Worm (Caenorhabditis elegans) whole organism, L4 larva: Measurements from ENCODE around the gene K09F5.4.
A peak's percentile ranks its signal among the peaks of the same experiment; 100 is the strongest.

ENCODE experiments used
- F26F4.8 ChIP-seq: fragments of 200-800 bp; sonication (Bioruptor generic); conservative IDR thresholded peaks from 2 replicates; pipeline ENCODE4 v1.3.6; 2022; ENCODE audit warnings: missing genetic modification characterization, missing compliant biosample characterization
- ceh-28 ChIP-seq: fragments of 150-350 bp; optimal IDR thresholded peaks from 2 replicates; lab custom pipeline; 2014; ENCODE audit warnings: missing biosample characterization, missing genetic modification reagents, missing genetic modification characterization
- hif-1 ChIP-seq, 2 experiments: sonication (generic microtip); optimal IDR thresholded peaks; 2 replicates each; lab custom pipeline; 2016 to 2017; ENCODE audit warnings: missing compliant biosample characterization in 2 of 2, missing genetic modification characterization in 2 of 2, missing genetic modification reagents in 2 of 2, missing genotype in 2 of 2, mild to moderate bottlenecking in 1 of 2
- hmg-1.1 ChIP-seq: fragments of 200-800 bp; sonication (Bioruptor generic); IDR thresholded peaks from 2 replicates; pipeline ENCODE4 v1.3.6; 2022; ENCODE audit warnings: missing genetic modification reagents, missing genetic modification characterization, missing compliant biosample characterization
- lin-39 ChIP-seq: fragments of 150-350 bp; optimal IDR thresholded peaks from 2 replicates; lab custom pipeline; 2014; ENCODE audit warnings: missing biosample characterization, missing genetic modification reagents, missing genetic modification characterization
- lsy-2 ChIP-seq, 2 experiments: fragments of 150-350 bp in 1 of 2; sonication (generic microtip) in 1 of 2; optimal IDR thresholded peaks; 2 replicates each; lab custom pipeline; 2014 to 2017; ENCODE audit warnings: missing biosample characterization in 2 of 2, missing genetic modification characterization in 2 of 2
- madf-5 ChIP-seq, 2 experiments: fragments of 200-800 bp; sonication (Bioruptor generic); IDR thresholded peaks; 2 replicates each; pipeline ENCODE4 v1.3.6; 2022; ENCODE audit warnings: missing compliant biosample characterization in 2 of 2, missing genetic modification characterization in 2 of 2
- nhr-11 ChIP-seq: fragments of 150-350 bp; optimal IDR thresholded peaks from 2 replicates; lab custom pipeline; 2014; ENCODE audit warnings: missing biosample characterization, missing genetic modification characterization
- nhr-6 ChIP-seq: fragments of 150-350 bp; optimal IDR thresholded peaks from 2 replicates; lab custom pipeline; 2014; ENCODE audit warnings: missing biosample characterization, missing genetic modification characterization
- nhr-76 ChIP-seq: fragments of 150-350 bp; optimal IDR thresholded peaks from 2 replicates; lab custom pipeline; 2014; ENCODE audit warnings: missing biosample characterization, missing genetic modification characterization
- pha-4 ChIP-seq, 2 experiments: fragments of 150-350 bp in 1 of 2; fragments of 200-800 bp in 1 of 2; sonication (Bioruptor generic) in 1 of 2; IDR thresholded peaks in 1 of 2; optimal IDR thresholded peaks in 1 of 2; 2 replicates each; pipeline versions ENCODE4 v1.3.6 to Lab custom; 2014 to 2022; ENCODE audit warnings: missing genetic modification characterization in 2 of 2, missing genetic modification reagents in 2 of 2, missing biosample characterization in 1 of 2, missing compliant biosample characterization in 1 of 2
- php-3 ChIP-seq: fragments of 200-800 bp; sonication (Bioruptor generic); IDR thresholded peaks from 2 replicates; pipeline ENCODE4 v1.3.6; 2022; ENCODE audit warnings: missing genetic modification reagents, missing genetic modification characterization, missing compliant biosample characterization
- sdz-12 ChIP-seq: fragments of 200-800 bp; sonication (Bioruptor generic); optimal IDR thresholded peaks from 2 replicates; lab custom pipeline; 2018; ENCODE audit warnings: mild to moderate bottlenecking, missing genetic modification characterization, missing compliant biosample characterization
- spr-3 ChIP-seq: fragments of 200-800 bp; sonication (Bioruptor generic); optimal IDR thresholded peaks from 2 replicates; lab custom pipeline; 2018; ENCODE audit warnings: mild to moderate bottlenecking, missing genetic modification characterization, missing compliant biosample characterization
- unc-39 ChIP-seq: sonication (generic microtip); optimal IDR thresholded peaks from 2 replicates; lab custom pipeline; 2017; ENCODE audit warnings: missing biosample characterization, missing genetic modification characterization
- zfp-2 ChIP-seq: sonication (generic microtip); optimal IDR thresholded peaks from 2 replicates; lab custom pipeline; 2016; ENCODE audit warnings: mild to moderate bottlenecking, missing genetic modification characterization, missing compliant biosample characterization
- zip-11 ChIP-seq: fragments of 200-800 bp; sonication (Bioruptor generic); IDR thresholded peaks from 2 replicates; pipeline ENCODE4 v1.3.6; 2022; ENCODE audit warnings: missing genetic modification characterization, missing compliant biosample characterization

The K09F5.4 gene

ce11 chrX:7660919-7661557 lies 49.5 kb downstream of the K09F5.4 start, which contains the start of gene pcca-1 (continued):
- TF ChIP-seq php-3 (GFP tag; lab: Robert Waterston, UW), result no peak
- TF ChIP-seq zip-11 (GFP tag; lab: Robert Waterston, UW), result no peak
- TF ChIP-seq madf-5 (GFP tag; IDR thresholded peaks at IDR 0.05; lab: Robert Waterston, UW), result no peak
- no peak for TF ChIP-seq pha-4 (GFP tag; IDR thresholded peaks at IDR 0.05; lab: Robert Waterston, UW)
- no peak for TF ChIP-seq pha-4 (tag; optimal IDR thresholded peaks at IDR 0.05; lab: Kevin White, UChicago)
- TF ChIP-seq lin-39, result no peak
- peak; percentile 7; the same call in 1 of the 2 replicates for TF ChIP-seq hmg-1.1 (GFP tag; lab: Robert Waterston, UW)
- TF ChIP-seq spr-3 (GFP tag; lab: Kevin White, UChicago), result no peak
- TF ChIP-seq unc-39 (tag; lab: Kevin White, UChicago), result no peak
- no peak for TF ChIP-seq nhr-6
- TF ChIP-seq hif-1 (tag; optimal IDR thresholded peaks at IDR 0.05; lab: Kevin White, UChicago), result peak; percentile 71 to 99
- TF ChIP-seq nhr-11 (tag; lab: Kevin White, UChicago), result no peak
- no peak for TF ChIP-seq zfp-2 (tag; lab: Kevin White, UChicago)
- TF ChIP-seq nhr-76, result no peak
- no peak for TF ChIP-seq lsy-2 (tag; optimal IDR thresholded peaks at IDR 0.05; lab: Kevin White, UChicago)
- no peak for TF ChIP-seq ceh-28 (tag; lab: Kevin White, UChicago)
- TF ChIP-seq sdz-12 (GFP tag; lab: Kevin White, UChicago), result no peak
- no peak for TF ChIP-seq F26F4.8
